Worm (Caenorhabditis elegans) whole organism, L4 larva: ENCODE measurements around the gene ptr-6.

Source experiments
- F10B5.3 ChIP-seq: sonication (generic microtip); optimal IDR thresholded peaks from 2 replicates; lab custom pipeline; 2016; ENCODE audit warnings: mild to moderate bottlenecking, missing genetic modification characterization, missing compliant biosample characterization
- F26F4.8 ChIP-seq: fragments of 200-800 bp; sonication (Bioruptor generic); conservative IDR thresholded peaks from 2 replicates; pipeline ENCODE4 v1.3.6; 2022; ENCODE audit warnings: missing genetic modification characterization, missing compliant biosample characterization
- F37D6.2 ChIP-seq: sonication (generic microtip); optimal IDR thresholded peaks from 2 replicates; lab custom pipeline; 2016; ENCODE audit warnings: mild to moderate bottlenecking, missing genetic modification characterization, missing compliant biosample characterization
- F44E2.7 ChIP-seq: fragments of 200-800 bp; sonication (Bioruptor generic); IDR thresholded peaks from 2 replicates; pipeline ENCODE4 v2.1.2; 2022; ENCODE audit warnings: missing genetic modification characterization, missing compliant biosample characterization
- F49E8.2 ChIP-seq: sonication (generic microtip); optimal IDR thresholded peaks from 2 replicates; lab custom pipeline; 2016; ENCODE audit warnings: missing compliant biosample characterization, mild to moderate bottlenecking, missing genetic modification characterization, borderline replicate concordance
- R02D3.7 ChIP-seq: fragments of 150-350 bp; sonication (generic microtip); optimal IDR thresholded peaks from 3 replicates; lab custom pipeline; 2014; ENCODE audit warnings: missing biosample characterization, missing genetic modification characterization
- Y105C5A.15 ChIP-seq: fragments of 200-800 bp; sonication (Bioruptor generic); IDR thresholded peaks from 2 replicates; pipeline ENCODE4 v1.3.6; 2022; ENCODE audit warnings: missing genetic modification characterization, missing compliant biosample characterization
- Y48G9A.11 ChIP-seq: fragments of 200-800 bp; sonication (Bioruptor generic); IDR thresholded peaks from 2 replicates; pipeline ENCODE4 v1.3.6; 2022; ENCODE audit warnings: missing genetic modification reagents, missing genetic modification characterization, missing compliant biosample characterization
- Y5F2A.4 ChIP-seq: fragments of 200-800 bp; sonication (Bioruptor generic); optimal IDR thresholded peaks from 2 replicates; lab custom pipeline; 2018; ENCODE audit warnings: mild to moderate bottlenecking, missing genetic modification characterization, missing compliant biosample characterization
- Y75B8A.6 ChIP-seq: fragments of 200-800 bp; sonication (Bioruptor generic); IDR thresholded peaks from 2 replicates; pipeline ENCODE4 v1.3.6; 2022; ENCODE audit warnings: missing genetic modification reagents, missing genetic modification characterization, missing compliant biosample characterization
- ZK546.5 ChIP-seq, 2 experiments: sonication (generic microtip); optimal IDR thresholded peaks; 2 replicates each; lab custom pipeline; 2017; ENCODE audit warnings: missing biosample characterization in 2 of 2, missing genetic modification characterization in 2 of 2
- aha-1 ChIP-seq: fragments of 150-350 bp; peaks from one replicate; lab custom pipeline; 2014; ENCODE audit warnings: missing biosample characterization, missing genetic modification characterization
- ceh-28 ChIP-seq: fragments of 150-350 bp; optimal IDR thresholded peaks from 2 replicates; lab custom pipeline; 2014; ENCODE audit warnings: missing biosample characterization, missing genetic modification reagents, missing genetic modification characterization
- ceh-32 ChIP-seq: sonication (generic microtip); optimal IDR thresholded peaks from 2 replicates; lab custom pipeline; 2016; ENCODE audit warnings: mild to moderate bottlenecking, missing genetic modification characterization, missing compliant biosample characterization; ENCODE audit not compliant: poor library complexity
- daf-12 ChIP-seq: fragments of 150-350 bp; optimal IDR thresholded peaks from 2 replicates; lab custom pipeline; 2014; ENCODE audit warnings: missing biosample characterization, missing genetic modification reagents, missing genetic modification characterization
- daf-19 ChIP-seq: fragments of 200-800 bp; sonication (Bioruptor generic); conservative IDR thresholded peaks from 2 replicates; pipeline ENCODE4 v1.3.6; 2022; ENCODE audit warnings: missing genetic modification characterization, missing compliant biosample characterization
- dmd-8 ChIP-seq: fragments of 200-800 bp; sonication (Bioruptor generic); IDR thresholded peaks from 2 replicates; pipeline ENCODE4 v1.3.6; 2022; ENCODE audit warnings: missing genetic modification characterization, missing compliant biosample characterization
- dmd-9 ChIP-seq: fragments of 200-800 bp; sonication (Bioruptor generic); IDR thresholded peaks from 2 replicates; pipeline ENCODE4 v1.3.6; 2022; ENCODE audit warnings: missing genetic modification reagents, missing genetic modification characterization, missing compliant biosample characterization
- dpl-1 ChIP-seq: fragments of 150-350 bp; optimal IDR thresholded peaks from 2 replicates; lab custom pipeline; 2014; ENCODE audit warnings: missing biosample characterization, missing genetic modification reagents, missing genetic modification characterization
- egl-27 ChIP-seq: sonication (generic microtip); optimal IDR thresholded peaks from 3 replicates; lab custom pipeline; 2017; ENCODE audit warnings: missing biosample characterization, missing genetic modification reagents, missing genetic modification characterization
- hif-1 ChIP-seq, 2 experiments: sonication (generic microtip); optimal IDR thresholded peaks; 2 replicates each; lab custom pipeline; 2016 to 2017; ENCODE audit warnings: missing compliant biosample characterization in 2 of 2, missing genetic modification characterization in 2 of 2, missing genetic modification reagents in 2 of 2, missing genotype in 2 of 2, mild to moderate bottlenecking in 1 of 2
- jun-1 ChIP-seq: fragments of 150-350 bp; optimal IDR thresholded peaks from 2 replicates; lab custom pipeline; 2014; ENCODE audit warnings: missing biosample characterization, missing genetic modification reagents, missing genetic modification characterization
- lim-7 ChIP-seq: fragments of 200-800 bp; sonication (Bioruptor generic); IDR thresholded peaks from 2 replicates; pipeline ENCODE4 v1.3.6; 2022; ENCODE audit warnings: missing genetic modification characterization, missing compliant biosample characterization
- lin-13 ChIP-seq: fragments of 150-350 bp; optimal IDR thresholded peaks from 2 replicates; lab custom pipeline; 2014; ENCODE audit warnings: missing biosample characterization, missing genetic modification reagents, missing genetic modification characterization
- lin-29 ChIP-seq: fragments of 200-800 bp; sonication (Bioruptor generic); IDR thresholded peaks from 2 replicates; pipeline ENCODE4 v1.3.6; 2022; ENCODE audit warnings: missing genetic modification reagents, missing genetic modification characterization, missing compliant biosample characterization
- lin-39 ChIP-seq: fragments of 150-350 bp; optimal IDR thresholded peaks from 2 replicates; lab custom pipeline; 2014; ENCODE audit warnings: missing biosample characterization, missing genetic modification reagents, missing genetic modification characterization
- madf-5 ChIP-seq, 2 experiments: fragments of 200-800 bp; sonication (Bioruptor generic); IDR thresholded peaks; 2 replicates each; pipeline ENCODE4 v1.3.6; 2022; ENCODE audit warnings: missing compliant biosample characterization in 2 of 2, missing genetic modification characterization in 2 of 2
- mdt-29 ChIP-seq: fragments of 200-800 bp; sonication (Bioruptor generic); IDR thresholded peaks from 2 replicates; pipeline ENCODE4 v1.3.6; 2022; ENCODE audit warnings: missing genetic modification reagents, missing genetic modification characterization, missing compliant biosample characterization
- nhr-10 ChIP-seq: fragments of 150-350 bp; optimal IDR thresholded peaks from 2 replicates; lab custom pipeline; 2014; ENCODE audit warnings: missing biosample characterization, missing genetic modification characterization
- nhr-102 ChIP-seq: sonication (generic microtip); optimal IDR thresholded peaks from 2 replicates; lab custom pipeline; 2016; ENCODE audit warnings: mild to moderate bottlenecking, missing genetic modification characterization, moderate library complexity, missing compliant biosample characterization
- nhr-11 ChIP-seq: fragments of 150-350 bp; optimal IDR thresholded peaks from 2 replicates; lab custom pipeline; 2014; ENCODE audit warnings: missing biosample characterization, missing genetic modification characterization
- nhr-111 ChIP-seq: fragments of 200-800 bp; sonication (Bioruptor generic); optimal IDR thresholded peaks from 2 replicates; lab custom pipeline; 2018; ENCODE audit warnings: mild to moderate bottlenecking, missing genetic modification characterization, missing compliant biosample characterization
- nhr-237 ChIP-seq: sonication (generic microtip); optimal IDR thresholded peaks from 2 replicates; lab custom pipeline; 2017; ENCODE audit warnings: missing biosample characterization, missing genetic modification characterization
- nhr-25 ChIP-seq: sonication (generic microtip); optimal IDR thresholded peaks from 2 replicates; lab custom pipeline; 2017; ENCODE audit warnings: missing genetic modification characterization, mild to moderate bottlenecking, missing compliant biosample characterization, antibody characterized with exemption, moderate library complexity, borderline replicate concordance; ENCODE audit not compliant: insufficient read depth
- nhr-28 ChIP-seq: fragments of 150-350 bp; optimal IDR thresholded peaks from 2 replicates; lab custom pipeline; 2014; ENCODE audit warnings: missing biosample characterization, missing genetic modification characterization
- nhr-41 ChIP-seq: fragments of 200-800 bp; sonication (Bioruptor generic); IDR thresholded peaks from 2 replicates; pipeline ENCODE4 v1.3.6; 2022; ENCODE audit warnings: missing genetic modification reagents, missing genetic modification characterization, missing compliant biosample characterization
- nhr-42 ChIP-seq: fragments of 200-800 bp; sonication (Bioruptor generic); IDR thresholded peaks from 2 replicates; pipeline ENCODE4 v1.3.6; 2022; ENCODE audit warnings: missing genetic modification characterization, missing compliant biosample characterization
- nhr-48 ChIP-seq: sonication (generic microtip); optimal IDR thresholded peaks from 2 replicates; lab custom pipeline; 2016; ENCODE audit warnings: mild to moderate bottlenecking, missing genetic modification characterization, missing compliant biosample characterization
- nhr-77 ChIP-seq: fragments of 150-350 bp; optimal IDR thresholded peaks from 2 replicates; lab custom pipeline; 2014; ENCODE audit warnings: missing biosample characterization, missing genetic modification characterization
- pqm-1 ChIP-seq: sonication (generic microtip); optimal IDR thresholded peaks from 2 replicates; lab custom pipeline; 2017; ENCODE audit warnings: missing biosample characterization, missing genetic modification characterization
- rbr-2 ChIP-seq: sonication (generic microtip); optimal IDR thresholded peaks from 2 replicates; lab custom pipeline; 2016; ENCODE audit warnings: missing genotype, missing genetic modification characterization, missing compliant biosample characterization
- sdz-12 ChIP-seq: fragments of 200-800 bp; sonication (Bioruptor generic); optimal IDR thresholded peaks from 2 replicates; lab custom pipeline; 2018; ENCODE audit warnings: mild to moderate bottlenecking, missing genetic modification characterization, missing compliant biosample characterization
- skn-1 ChIP-seq: fragments of 150-350 bp; optimal IDR thresholded peaks from 2 replicates; lab custom pipeline; 2014; ENCODE audit warnings: missing biosample characterization, missing genetic modification characterization
- snpc-1.2 ChIP-seq: fragments of 200-800 bp; sonication (Bioruptor generic); IDR thresholded peaks from 2 replicates; pipeline ENCODE4 v1.3.6; 2022; ENCODE audit warnings: missing genetic modification reagents, missing genetic modification characterization, missing compliant biosample characterization
- snpc-4 ChIP-seq: fragments of 150-350 bp; optimal IDR thresholded peaks from 2 replicates; lab custom pipeline; 2014; ENCODE audit warnings: missing biosample characterization, missing genetic modification characterization
- spr-3 ChIP-seq: fragments of 200-800 bp; sonication (Bioruptor generic); optimal IDR thresholded peaks from 2 replicates; lab custom pipeline; 2018; ENCODE audit warnings: mild to moderate bottlenecking, missing genetic modification characterization, missing compliant biosample characterization
- tag-97 ChIP-seq: fragments of 200-800 bp; sonication (Bioruptor generic); IDR thresholded peaks from 2 replicates; pipeline ENCODE4 v1.3.6; 2022; ENCODE audit warnings: missing genetic modification characterization, missing compliant biosample characterization
- unc-62 ChIP-seq, 3 experiments: fragments of 150-350 bp in 1 of 3; sonication (generic microtip); optimal IDR thresholded peaks in 2 of 3; peaks in 1 of 3; 1 replicate in 1 of 3; 2 replicates in 2 of 3; lab custom pipeline; 2014 to 2017; ENCODE audit warnings: missing biosample characterization in 3 of 3, missing genetic modification characterization in 3 of 3, missing genetic modification reagents in 3 of 3, missing genotype in 1 of 3
- vab-7 ChIP-seq: fragments of 200-800 bp; sonication (Bioruptor generic); IDR thresholded peaks from 2 replicates; pipeline ENCODE4 v1.3.6; 2022; ENCODE audit warnings: missing genetic modification reagents, missing genetic modification characterization, missing compliant biosample characterization
- zfp-3 ChIP-seq: fragments of 200-800 bp; sonication (Bioruptor generic); conservative IDR thresholded peaks from 2 replicates; pipeline ENCODE4 v1.3.6; 2022; ENCODE audit warnings: missing genetic modification reagents, missing genetic modification characterization, missing compliant biosample characterization

ptr-6 gene

DNA sequence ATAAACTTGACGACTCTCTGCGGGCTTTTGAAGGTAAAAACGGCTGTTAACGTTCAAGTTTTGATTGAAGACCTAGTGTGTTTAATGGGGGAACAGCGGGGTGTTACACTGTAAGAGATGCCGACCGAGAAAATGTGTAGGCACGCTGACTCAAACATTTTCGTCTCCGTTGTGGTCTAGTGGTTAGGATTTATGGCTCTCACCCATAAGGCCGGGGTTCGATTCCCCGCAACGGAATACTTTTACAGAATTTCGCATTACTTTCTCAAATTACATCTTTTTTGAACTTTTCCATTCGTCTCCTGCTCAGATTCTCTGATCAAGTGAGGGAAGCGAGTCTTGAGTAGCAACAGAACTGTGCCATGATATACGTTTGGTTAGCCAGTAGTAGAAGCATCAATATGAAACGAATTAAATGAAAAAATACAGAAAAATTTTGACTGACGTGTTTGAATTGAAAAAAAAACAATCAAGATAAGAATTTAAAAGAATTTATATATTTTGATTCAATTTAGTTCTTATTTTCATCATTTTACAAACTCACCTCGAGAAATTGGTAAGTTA lies 46.7 kb upstream of the ptr-6 start, which contains the start of gene ZK622.1 (continued):
- TF ChIP-seq dmd-9 (peak; percentile 63; the same call in 1 of the 2 replicates), Y105C5A.15 (GFP tag; lab: Robert Waterston, UW) (0 out of 2 replicates have a peak, but pooled peaks have one; percentile 55), egl-27 (tag; lab: Kevin White, UChicago) (no peak), F10B5.3 (tag; lab: Kevin White, UChicago) (no peak), skn-1 (tag; lab: Kevin White, UChicago) (no peak), dmd-8 (GFP tag; lab: Robert Waterston, UW) (peak; percentile 91; the same call in 1 of the 2 replicates), nhr-48 (tag; lab: Kevin White, UChicago) (peak; percentile 13), lin-29 (GFP tag; lab: Robert Waterston, UW) (no peak), lin-13 (GFP tag; lab: Kevin White, UChicago) (no peak), R02D3.7 (tag; lab: Kevin White, UChicago) (no peak), F49E8.2 (no peak), unc-62 (GFP tag; optimal IDR thresholded peaks at IDR 0.05 in 1 of 2; lab: Kevin White, UChicago) (no peak), unc-62 (tag; optimal IDR thresholded peaks at IDR 0.05; lab: Kevin White, UChicago) (no peak), jun-1 (tag; lab: Kevin White, UChicago) (no peak), Y48G9A.11 (peak; percentile 70; the same call in 1 of the 2 replicates), hif-1 (tag; optimal IDR thresholded peaks at IDR 0.05; lab: Kevin White, UChicago) (peak in 1 of 2 experiments; percentile 24), nhr-111 (GFP tag; lab: Kevin White, UChicago) (peak; percentile 55), pqm-1 (tag; lab: Kevin White, UChicago) (no peak), nhr-237 (no peak), tag-97 (GFP tag; lab: Robert Waterston, UW) (no peak), ZK546.5 (tag; optimal IDR thresholded peaks at IDR 0.05; lab: Kevin White, UChicago) (no peak), F44E2.7 (GFP tag; lab: Robert Waterston, UW) (0 out of 2 replicates have a peak, but pooled peaks have one; percentile 66), vab-7 (GFP tag; lab: Robert Waterston, UW) (peak; percentile 80), daf-19 (GFP tag; lab: Robert Waterston, UW) (peak; percentile 64), F26F4.8 (GFP tag; lab: Robert Waterston, UW) (peak; percentile 87; the same call in 1 of the 2 replicates), nhr-42 (GFP tag; lab: Robert Waterston, UW) (0 out of 2 replicates have a peak, but pooled peaks have one; percentile 54), madf-5 (GFP tag; IDR thresholded peaks at IDR 0.05; lab: Robert Waterston, UW) (peak; percentile 49 to 77; a peak in 2 of 4 replicates), nhr-25 (tag; lab: Kevin White, UChicago) (no peak), nhr-102 (tag; lab: Kevin White, UChicago) (no peak), nhr-28 (tag; lab: Kevin White, UChicago) (no peak), nhr-41 (GFP tag; lab: Robert Waterston, UW) (peak; percentile 72), ceh-32 (tag; lab: Kevin White, UChicago) (no peak), Y75B8A.6 (GFP tag; lab: Robert Waterston, UW) (no peak; the same call in 1 of the 2 replicates), ceh-28 (tag; lab: Kevin White, UChicago) (no peak), rbr-2 (tag; lab: Kevin White, UChicago) (peak; percentile 20), nhr-11 (tag; lab: Kevin White, UChicago) (no peak), snpc-1.2 (peak; percentile 63), aha-1 (tag; lab: Kevin White, UChicago) (no peak), snpc-4 (tag; lab: Kevin White, UChicago) (no peak), dpl-1 (GFP tag; lab: Kevin White, UChicago) (peak; percentile 14), daf-12 (tag; lab: Kevin White, UChicago) (no peak), lim-7 (GFP tag; lab: Robert Waterston, UW) (peak; percentile 95), lin-39 (no peak), zfp-3 (GFP tag; lab: Robert Waterston, UW) (0 out of 2 replicates have a peak, but pooled peaks have one; percentile 58), nhr-10 (tag; lab: Kevin White, UChicago) (no peak), spr-3 (GFP tag; lab: Kevin White, UChicago) (no peak), nhr-77 (tag; lab: Kevin White, UChicago) (no peak), F37D6.2 (tag; lab: Kevin White, UChicago) (no peak), Y5F2A.4 (no peak), mdt-29 (GFP tag; lab: Robert Waterston, UW) (peak; percentile 48; the same call in 1 of the 2 replicates), sdz-12 (GFP tag; lab: Kevin White, UChicago) (no peak)
